Worm (Caenorhabditis elegans) whole organism, L4 larva: ENCODE measurements around the gene sri-46.
"Not testable (repeated sequence)": the region's sequence is repeated elsewhere in the genome, so short reads cannot be mapped to it uniquely, and the experiment has no call there.

Experiments used
- F10B5.3 ChIP-seq: sonication (generic microtip); optimal IDR thresholded peaks from 2 replicates; lab custom pipeline; 2016; ENCODE audit warnings: mild to moderate bottlenecking, missing genetic modification characterization, missing compliant biosample characterization
- ceh-32 ChIP-seq: sonication (generic microtip); optimal IDR thresholded peaks from 2 replicates; lab custom pipeline; 2016; ENCODE audit warnings: mild to moderate bottlenecking, missing genetic modification characterization, missing compliant biosample characterization; ENCODE audit not compliant: poor library complexity
- ces-1 ChIP-seq: fragments of 150-350 bp; sonication (generic microtip); optimal IDR thresholded peaks from 4 replicates; lab custom pipeline; 2014; ENCODE audit warnings: missing biosample characterization, missing genetic modification reagents, missing genetic modification characterization
- nhr-10 ChIP-seq: fragments of 150-350 bp; optimal IDR thresholded peaks from 2 replicates; lab custom pipeline; 2014; ENCODE audit warnings: missing biosample characterization, missing genetic modification characterization
- nhr-102 ChIP-seq: sonication (generic microtip); optimal IDR thresholded peaks from 2 replicates; lab custom pipeline; 2016; ENCODE audit warnings: mild to moderate bottlenecking, missing genetic modification characterization, moderate library complexity, missing compliant biosample characterization
- nhr-41 ChIP-seq: fragments of 200-800 bp; sonication (Bioruptor generic); IDR thresholded peaks from 2 replicates; pipeline ENCODE4 v1.3.6; 2022; ENCODE audit warnings: missing genetic modification reagents, missing genetic modification characterization, missing compliant biosample characterization
- pqm-1 ChIP-seq: sonication (generic microtip); optimal IDR thresholded peaks from 2 replicates; lab custom pipeline; 2017; ENCODE audit warnings: missing biosample characterization, missing genetic modification characterization
- skn-1 ChIP-seq: fragments of 150-350 bp; optimal IDR thresholded peaks from 2 replicates; lab custom pipeline; 2014; ENCODE audit warnings: missing biosample characterization, missing genetic modification characterization

- TF ChIP-seq nhr-41 (GFP tag; lab: Robert Waterston, UW); ceh-32; pqm-1 (tag; lab: Kevin White, UChicago); nhr-102 (tag; lab: Kevin White, UChicago); F10B5.3 (tag; lab: Kevin White, UChicago); ces-1; skn-1 (tag; lab: Kevin White, UChicago); nhr-10 (tag; lab: Kevin White, UChicago): not testable (repeated sequence)
Observed at ce11 chrII:696776-697532, 26.0 kb upstream of the sri-46 start.
